Worm (Caenorhabditis elegans) whole organism, L2 larva: ENCODE measurements around the gene C10E2.2.

Experiments used
- ama-1 ChIP-seq: fragments of 150-350 bp; optimal IDR thresholded peaks from 2 replicates; lab custom pipeline; 2018; ENCODE audit warnings: inconsistent platforms
- ceh-82 ChIP-seq: fragments of 150-350 bp; optimal IDR thresholded peaks from 2 replicates; lab custom pipeline; 2014; ENCODE audit warnings: missing biosample characterization, missing genetic modification characterization
- egl-27 ChIP-seq: sonication (generic microtip); optimal IDR thresholded peaks from 3 replicates; lab custom pipeline; 2017; ENCODE audit warnings: missing biosample characterization, missing genetic modification reagents, missing genetic modification characterization
- elt-1 ChIP-seq: fragments of 150-350 bp; optimal IDR thresholded peaks from 2 replicates; lab custom pipeline; 2014; ENCODE audit warnings: missing biosample characterization, missing genetic modification characterization
- lin-11 ChIP-seq: fragments of 150-350 bp; sonication (generic microtip); optimal IDR thresholded peaks from 2 replicates; lab custom pipeline; 2014; ENCODE audit warnings: missing biosample characterization, missing genetic modification characterization, inconsistent platforms, mixed read lengths
- lsy-2 ChIP-seq, 2 experiments: fragments of 150-350 bp in 1 of 2; sonication (generic microtip) in 1 of 2; optimal IDR thresholded peaks; 2 replicates each; lab custom pipeline; 2014 to 2017; ENCODE audit warnings: missing biosample characterization in 2 of 2, missing genetic modification characterization in 2 of 2
- nhr-11 ChIP-seq: fragments of 150-350 bp; optimal IDR thresholded peaks from 2 replicates; lab custom pipeline; 2014; ENCODE audit warnings: missing biosample characterization, missing genetic modification characterization
- nhr-12 ChIP-seq: fragments of 150-350 bp; optimal IDR thresholded peaks from 2 replicates; lab custom pipeline; 2014; ENCODE audit warnings: missing biosample characterization, missing genetic modification characterization
- skn-1 ChIP-seq: sonication (generic microtip); optimal IDR thresholded peaks from 2 replicates; lab custom pipeline; 2017; ENCODE audit warnings: missing biosample characterization, missing genetic modification characterization
- zag-1 ChIP-seq: fragments of 150-350 bp; optimal IDR thresholded peaks from 2 replicates; lab custom pipeline; 2014; ENCODE audit warnings: missing biosample characterization, missing genetic modification characterization
- ztf-11 ChIP-seq: sonication (generic microtip); optimal IDR thresholded peaks from 2 replicates; lab custom pipeline; 2017; ENCODE audit warnings: missing biosample characterization, missing genetic modification characterization
- ztf-4 ChIP-seq: fragments of 150-350 bp; optimal IDR thresholded peaks from 2 replicates; lab custom pipeline; 2014; ENCODE audit warnings: missing biosample characterization, missing genetic modification characterization

ce11 chrX:16798621-16799020 lies 53.6 kb downstream of the C10E2.2 start:
- no peak for TF ChIP-seq ama-1
- TF ChIP-seq lsy-2 (tag; optimal IDR thresholded peaks at IDR 0.05; lab: Kevin White, UChicago): no peak
- TF ChIP-seq nhr-11: no peak
- no peak for TF ChIP-seq ztf-4
- no peak for TF ChIP-seq skn-1
- no peak for TF ChIP-seq lin-11
- TF ChIP-seq elt-1 (tag; lab: Kevin White, UChicago): no peak
- TF ChIP-seq ztf-11 (tag; lab: Kevin White, UChicago): no peak
- TF ChIP-seq ceh-82: no peak
- TF ChIP-seq nhr-12 (tag; lab: Kevin White, UChicago): no peak
- TF ChIP-seq zag-1 (tag; lab: Kevin White, UChicago): no peak
- TF ChIP-seq egl-27: no peak
